Worm (Caenorhabditis elegans) whole organism, L3 larva: ENCODE results near the gene R13H4.5.

Experiments
- aly-2 ChIP-seq: fragments of 150-350 bp; optimal IDR thresholded peaks from 2 replicates; lab custom pipeline; 2014; ENCODE audit warnings: missing biosample characterization, missing genetic modification characterization
- ceh-16 ChIP-seq: sonication (generic microtip); optimal IDR thresholded peaks from 2 replicates; lab custom pipeline; 2017; ENCODE audit warnings: missing biosample characterization, missing genetic modification characterization
- ceh-28 ChIP-seq: fragments of 150-350 bp; optimal IDR thresholded peaks from 2 replicates; lab custom pipeline; 2014; ENCODE audit warnings: missing biosample characterization, missing genetic modification reagents, missing genetic modification characterization
- ceh-9 ChIP-seq: sonication (generic microtip); optimal IDR thresholded peaks from 2 replicates; lab custom pipeline; 2018; ENCODE audit warnings: missing biosample characterization, missing genetic modification characterization
- egl-27 ChIP-seq: sonication (generic microtip); optimal IDR thresholded peaks from 4 replicates; lab custom pipeline; 2017; ENCODE audit warnings: missing biosample characterization, missing genetic modification reagents, missing genetic modification characterization
- egl-5 ChIP-seq: fragments of 150-350 bp; optimal IDR thresholded peaks from 2 replicates; lab custom pipeline; 2017; ENCODE audit warnings: missing biosample characterization, missing genetic modification reagents, missing genetic modification characterization, inconsistent platforms
- elt-1 ChIP-seq: fragments of 150-350 bp; optimal IDR thresholded peaks from 2 replicates; lab custom pipeline; 2014; ENCODE audit warnings: missing biosample characterization, missing genetic modification characterization
- elt-2 ChIP-seq: sonication (generic microtip); optimal IDR thresholded peaks from 2 replicates; lab custom pipeline; 2016; ENCODE audit warnings: missing genetic modification reagents, mild to moderate bottlenecking, missing genetic modification characterization, missing compliant biosample characterization
- elt-3 ChIP-seq, 3 experiments: fragments of 150-350 bp in 1 of 3; sonication (generic microtip) in 2 of 3; optimal IDR thresholded peaks; 2 replicates in 2 of 3; 4 replicates in 1 of 3; lab custom pipeline; 2014 to 2017; ENCODE audit warnings: missing biosample characterization in 3 of 3, missing genetic modification characterization in 3 of 3
- fkh-10 ChIP-seq: sonication (generic microtip); optimal IDR thresholded peaks from 2 replicates; lab custom pipeline; 2017; ENCODE audit warnings: missing biosample characterization, missing genetic modification reagents, missing genetic modification characterization
- fos-1 ChIP-seq: fragments of 150-350 bp; optimal IDR thresholded peaks from 2 replicates; lab custom pipeline; 2014; ENCODE audit warnings: missing biosample characterization, missing genetic modification characterization
- jun-1 ChIP-seq: fragments of 150-350 bp; optimal IDR thresholded peaks from 2 replicates; lab custom pipeline; 2014; ENCODE audit warnings: missing biosample characterization, missing genetic modification reagents, missing genetic modification characterization
- lin-39 ChIP-seq: fragments of 150-350 bp; optimal IDR thresholded peaks from 2 replicates; lab custom pipeline; 2018; ENCODE audit warnings: missing biosample characterization, missing genetic modification reagents, missing genetic modification characterization
- lsy-12 ChIP-seq: sonication (generic microtip); optimal IDR thresholded peaks from 2 replicates; lab custom pipeline; 2016; ENCODE audit warnings: mild to moderate bottlenecking, missing genetic modification characterization, missing compliant biosample characterization
- mdl-1 ChIP-seq: fragments of 150-350 bp; optimal IDR thresholded peaks from 2 replicates; lab custom pipeline; 2014; ENCODE audit warnings: missing biosample characterization, missing genetic modification characterization
- mml-1 ChIP-seq: fragments of 150-350 bp; sonication (generic microtip); optimal IDR thresholded peaks from 3 replicates; lab custom pipeline; 2014; ENCODE audit warnings: missing biosample characterization, missing genetic modification characterization
- nfya-1 ChIP-seq: sonication (generic microtip); optimal IDR thresholded peaks from 2 replicates; lab custom pipeline; 2017; ENCODE audit warnings: missing genetic modification characterization, mild to moderate bottlenecking, missing compliant biosample characterization, antibody characterized with exemption, moderate library complexity; ENCODE audit not compliant: insufficient read depth
- nhr-11 ChIP-seq: fragments of 150-350 bp; optimal IDR thresholded peaks from 2 replicates; lab custom pipeline; 2014; ENCODE audit warnings: missing biosample characterization, missing genetic modification characterization
- nhr-12 ChIP-seq: fragments of 150-350 bp; optimal IDR thresholded peaks from 2 replicates; lab custom pipeline; 2014; ENCODE audit warnings: missing biosample characterization, missing genetic modification characterization
- nhr-23 ChIP-seq: fragments of 150-350 bp; optimal IDR thresholded peaks from 2 replicates; lab custom pipeline; 2014; ENCODE audit warnings: missing biosample characterization, missing genetic modification reagents, missing genetic modification characterization
- nhr-25 ChIP-seq: sonication (generic microtip); optimal IDR thresholded peaks from 2 replicates; lab custom pipeline; 2017; ENCODE audit warnings: missing biosample characterization, missing genetic modification characterization
- nhr-43 ChIP-seq: sonication (generic microtip); optimal IDR thresholded peaks from 2 replicates; lab custom pipeline; 2016; ENCODE audit warnings: mild to moderate bottlenecking, missing genetic modification characterization, missing compliant biosample characterization; ENCODE audit not compliant: poor library complexity, severe bottlenecking
- nhr-67 ChIP-seq: fragments of 150-350 bp; optimal IDR thresholded peaks from 2 replicates; lab custom pipeline; 2014; ENCODE audit warnings: missing biosample characterization, missing genetic modification characterization
- pha-4 ChIP-seq: fragments of 150-350 bp; optimal IDR thresholded peaks from 2 replicates; lab custom pipeline; 2014; ENCODE audit warnings: missing biosample characterization, missing genetic modification reagents, missing genetic modification characterization
- pqm-1 ChIP-seq: fragments of 150-350 bp; optimal IDR thresholded peaks from 2 replicates; lab custom pipeline; 2017; ENCODE audit warnings: missing biosample characterization, missing genetic modification characterization, inconsistent platforms
- sea-2 ChIP-seq: fragments of 150-350 bp; sonication (generic microtip); optimal IDR thresholded peaks from 4 replicates; lab custom pipeline; 2014; ENCODE audit warnings: missing biosample characterization, missing genetic modification reagents, missing genetic modification characterization
- skn-1 ChIP-seq: fragments of 150-350 bp; optimal IDR thresholded peaks from 2 replicates; lab custom pipeline; 2014; ENCODE audit warnings: missing biosample characterization, missing genetic modification characterization
- snpc-4 ChIP-seq: fragments of 150-350 bp; optimal IDR thresholded peaks from 2 replicates; lab custom pipeline; 2014; ENCODE audit warnings: missing biosample characterization, missing genetic modification characterization
- tbx-2 ChIP-seq: sonication (generic microtip); optimal IDR thresholded peaks from 2 replicates; lab custom pipeline; 2016; ENCODE audit warnings: mild to moderate bottlenecking, missing genetic modification characterization, missing compliant biosample characterization
- unc-62 ChIP-seq: fragments of 150-350 bp; sonication (generic microtip); optimal IDR thresholded peaks from 4 replicates; lab custom pipeline; 2014; ENCODE audit warnings: missing biosample characterization, missing genetic modification reagents, missing genetic modification characterization
- zag-1 ChIP-seq: fragments of 150-350 bp; optimal IDR thresholded peaks from 2 replicates; lab custom pipeline; 2014; ENCODE audit warnings: missing biosample characterization, missing genetic modification characterization
- ztf-11 ChIP-seq: fragments of 150-350 bp; optimal IDR thresholded peaks from 2 replicates; lab custom pipeline; 2014; ENCODE audit warnings: missing biosample characterization, missing genetic modification characterization

Gene R13H4.5

DNA sequence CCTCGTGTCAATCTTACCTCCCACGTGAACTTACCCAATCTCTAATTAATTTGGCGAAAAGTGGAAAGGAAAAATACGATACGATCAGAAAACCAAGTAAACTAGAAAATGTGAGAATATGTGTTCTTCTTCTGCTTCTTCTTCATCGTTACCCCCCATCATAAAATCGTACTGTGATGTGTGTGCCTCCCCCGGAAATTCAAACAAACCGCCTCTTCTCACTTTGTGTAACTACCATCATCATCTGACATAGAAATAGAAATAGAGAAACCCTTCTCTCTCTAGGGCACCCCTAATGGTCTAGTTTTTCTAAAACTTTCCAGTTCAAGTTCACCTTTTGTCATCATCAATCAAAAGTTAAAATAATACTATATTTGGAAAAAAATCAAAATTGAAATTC is 2.7 kb upstream of the R13H4.5 start:
- TF ChIP-seq jun-1 (tag; lab: Kevin White, UChicago): no peak
- TF ChIP-seq egl-5: peak; percentile 65
- TF ChIP-seq fos-1: no peak
- no peak for TF ChIP-seq nhr-12 (tag; lab: Kevin White, UChicago)
- no peak for TF ChIP-seq skn-1 (tag; lab: Kevin White, UChicago)
- no peak for TF ChIP-seq ceh-28 (tag; lab: Kevin White, UChicago)
- peak; percentile 25 for TF ChIP-seq nhr-23
- peak; percentile 60 for TF ChIP-seq nhr-25 (tag; lab: Kevin White, UChicago)
- TF ChIP-seq fkh-10 (GFP tag; lab: Kevin White, UChicago): no peak
- no peak for TF ChIP-seq snpc-4 (tag; lab: Kevin White, UChicago)
- no peak for TF ChIP-seq lin-39 (tag; lab: Kevin White, UChicago)
- no peak for TF ChIP-seq nhr-11
- no peak for TF ChIP-seq nhr-67 (tag; lab: Kevin White, UChicago)
- no peak for TF ChIP-seq ceh-9
- no peak for TF ChIP-seq pqm-1 (tag; lab: Kevin White, UChicago)
- no peak for TF ChIP-seq nhr-43 (tag; lab: Kevin White, UChicago)
- no peak for TF ChIP-seq nfya-1 (tag; lab: Kevin White, UChicago)
- TF ChIP-seq lsy-12 (tag; lab: Kevin White, UChicago): no peak
- TF ChIP-seq mdl-1: no peak
- no peak for TF ChIP-seq aly-2 (tag; lab: Kevin White, UChicago)
- TF ChIP-seq sea-2 (GFP tag; lab: Kevin White, UChicago): no peak
- no peak for TF ChIP-seq ceh-16 (tag; lab: Kevin White, UChicago)
- no peak for TF ChIP-seq tbx-2 (tag; lab: Kevin White, UChicago)
- no peak for TF ChIP-seq pha-4
- no peak for TF ChIP-seq zag-1 (tag; lab: Kevin White, UChicago)
- TF ChIP-seq ztf-11: no peak

DNA sequence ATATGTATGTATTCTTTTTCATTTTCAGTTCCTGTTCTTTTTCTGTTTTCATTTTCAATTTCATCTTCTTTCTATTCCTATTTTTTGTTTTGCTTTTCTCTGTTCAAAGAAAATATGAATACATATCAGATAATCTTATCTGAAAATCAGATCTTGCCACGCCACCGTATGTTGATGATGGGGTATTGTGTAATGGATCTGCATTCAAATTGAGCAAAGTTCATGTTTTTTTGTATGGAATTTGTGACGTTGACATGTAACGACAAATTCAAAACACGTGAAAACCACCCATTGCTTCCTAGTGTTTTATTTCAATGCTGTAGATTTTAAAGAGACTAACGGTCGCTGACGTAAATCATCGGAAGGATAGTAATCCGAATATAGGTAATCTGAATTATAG is 2.2 kb upstream of the R13H4.5 start:
- TF ChIP-seq ceh-28 (tag; lab: Kevin White, UChicago): no peak
- TF ChIP-seq nhr-23: peak; percentile 15
- TF ChIP-seq elt-1 (tag; lab: Kevin White, UChicago): peak; percentile 78
- TF ChIP-seq, all 47 proteins: peak for 2

DNA sequence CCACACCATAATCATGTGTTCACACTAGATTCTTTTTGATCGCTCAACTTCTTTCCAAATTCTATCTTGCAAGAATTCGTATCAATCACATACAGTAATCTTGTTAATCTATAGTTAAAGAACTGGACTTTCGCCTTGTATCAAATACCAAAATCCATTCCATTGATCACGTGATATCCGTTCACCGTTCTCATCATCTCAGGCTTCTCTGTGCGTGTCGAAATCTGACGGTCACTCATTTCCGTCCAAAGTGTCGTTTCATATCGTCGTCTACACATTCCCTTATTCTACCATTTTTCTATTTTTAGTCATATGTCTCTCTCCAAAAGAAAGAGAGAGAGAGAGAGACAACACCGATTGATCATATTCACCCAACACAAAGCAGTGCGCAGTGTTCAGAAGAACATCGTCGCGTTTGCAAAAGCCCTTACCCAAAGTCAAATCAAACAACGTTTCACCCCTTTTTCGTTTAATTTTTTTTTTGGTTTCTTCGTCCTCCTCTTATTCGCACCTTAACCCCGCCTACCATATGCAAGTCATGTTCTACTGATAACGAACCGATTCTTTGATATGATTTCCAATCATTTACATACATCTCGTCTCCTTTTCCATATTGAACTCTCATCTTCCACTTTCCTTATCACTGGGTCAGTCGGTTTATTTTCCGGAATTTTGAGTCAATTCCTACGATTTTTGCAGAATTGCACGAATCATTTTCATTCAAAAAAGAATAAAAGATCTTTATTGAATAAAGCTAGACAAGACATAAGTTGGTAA is 1.2 kb upstream of the R13H4.5 start:
- TF ChIP-seq nfya-1 (tag; lab: Kevin White, UChicago) (peak; percentile 11), elt-3 (tag; optimal IDR thresholded peaks at IDR 0.05; lab: Kevin White, UChicago) (peak in 1 of 3 experiments; percentile 41), tbx-2 (tag; lab: Kevin White, UChicago) (peak; percentile 0), ceh-16 (tag; lab: Kevin White, UChicago) (no peak), mdl-1 (peak; percentile 37), nhr-25 (tag; lab: Kevin White, UChicago) (peak; percentile 90), unc-62 (GFP tag; lab: Kevin White, UChicago) (no peak), mml-1 (tag; lab: Kevin White, UChicago) (no peak), nhr-23 (peak; percentile 75), nhr-43 (tag; lab: Kevin White, UChicago) (peak; percentile 96), pqm-1 (tag; lab: Kevin White, UChicago) (peak; percentile 73), lsy-12 (tag; lab: Kevin White, UChicago) (no peak), elt-2 (tag; lab: Kevin White, UChicago) (peak; percentile 86), egl-27 (tag; lab: Kevin White, UChicago) (no peak), ceh-28 (tag; lab: Kevin White, UChicago) (peak; percentile 10)

DNA sequence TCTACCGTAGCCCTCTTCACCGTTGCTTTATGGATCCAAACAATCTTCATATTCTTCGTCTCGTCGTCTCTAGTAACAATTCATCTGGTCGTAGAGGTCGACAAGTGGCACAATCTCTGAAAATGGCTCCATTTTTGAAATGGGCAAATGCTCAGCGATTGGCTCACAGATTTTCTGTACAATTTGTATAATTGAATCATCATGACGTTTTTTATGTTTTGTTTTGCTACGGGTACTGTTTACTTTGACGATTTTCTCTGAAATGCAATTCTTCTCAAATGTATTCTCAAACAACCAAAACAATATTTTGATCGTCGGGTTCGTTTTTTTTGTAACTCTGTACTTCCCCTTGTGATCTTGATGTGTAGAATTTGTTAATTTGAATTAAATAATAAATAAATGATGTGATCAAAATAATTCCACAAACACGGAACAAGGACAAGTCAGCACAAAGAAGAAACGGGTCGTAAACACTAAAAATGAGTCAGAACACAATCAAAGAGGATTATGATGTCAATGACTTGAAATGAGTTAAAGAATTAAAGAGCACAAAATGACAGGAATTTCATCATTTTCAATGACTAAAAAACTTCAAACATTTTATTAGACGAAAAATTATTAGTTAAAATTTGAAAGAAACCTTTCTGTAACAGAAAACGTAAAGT is 1.5 kb downstream of the R13H4.5 start:
- TF ChIP-seq elt-2 (tag; lab: Kevin White, UChicago) (peak; percentile 36), nhr-12 (tag; lab: Kevin White, UChicago) (no peak), pqm-1 (tag; lab: Kevin White, UChicago) (peak; percentile 58), pha-4 (peak; percentile 36), jun-1 (tag; lab: Kevin White, UChicago) (peak; percentile 52)
- TF ChIP-seq, all 47 proteins: peak for 4
